Worm (Caenorhabditis elegans): ENCODE results near the gene affl-1.

The affl-1 gene

DNA sequence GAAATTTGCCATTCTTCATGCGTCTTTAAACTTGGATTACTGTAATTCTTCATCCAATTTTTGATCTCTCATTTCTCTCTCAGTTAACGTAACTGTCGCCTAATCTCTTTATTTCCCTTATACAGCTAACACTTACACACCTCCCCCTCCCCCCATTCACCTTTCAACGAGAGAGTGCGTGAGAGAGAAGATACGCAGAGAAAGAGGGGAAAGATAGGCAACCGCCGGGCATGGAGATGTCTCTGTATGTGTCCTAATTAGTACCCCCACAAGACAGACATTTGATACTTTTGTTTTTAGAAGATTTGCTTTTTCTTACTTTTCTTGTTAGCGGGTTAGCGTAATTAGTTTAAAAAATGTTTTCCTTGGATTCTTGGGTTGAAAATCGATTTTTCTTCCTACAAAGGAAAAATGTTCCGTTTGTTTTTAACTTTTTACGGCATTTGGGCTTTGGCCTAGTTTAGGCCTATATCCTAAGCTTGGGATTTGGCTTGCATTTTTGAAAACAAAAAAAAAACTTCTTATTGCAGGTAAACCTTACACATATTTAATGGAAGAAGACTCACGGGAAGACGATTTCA, 5.6 kb upstream of the affl-1 start, which contains the start of gene affl-2:
TSS of gene affl-2 (plus strand) at position 531 of the 581 bp plus-strand sequence.
- TF ChIP-seq ztf-23 (GFP tag; IDR thresholded peaks at IDR 0.05) = no peak
- TF ChIP-seq flt-1 (GFP tag; IDR thresholded peaks at IDR 0.05) = peak; percentile 55; the same call in 1 of the 2 replicates

DNA sequence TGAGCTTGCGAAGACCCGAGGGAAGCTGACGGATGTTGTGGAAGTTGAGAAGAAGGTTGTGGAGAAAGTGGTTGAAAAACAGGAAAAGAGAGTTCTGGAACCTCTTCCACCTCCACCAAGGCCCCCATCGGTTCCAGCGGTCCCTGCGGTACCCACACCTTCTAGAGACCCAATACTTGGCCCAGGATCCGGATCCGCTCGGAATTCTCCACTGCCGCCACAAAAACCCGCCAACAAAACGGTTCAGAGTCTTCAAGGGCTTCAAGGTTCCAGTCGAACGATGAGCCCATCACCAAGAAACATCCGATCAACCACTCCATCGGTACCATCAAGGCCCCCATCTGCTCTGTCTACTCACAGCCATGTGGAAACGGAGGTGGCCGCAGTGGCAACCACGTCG, 3.0 kb upstream of the affl-1 start:
- peak; percentile 26; the same call in 1 of the 2 replicates for TF ChIP-seq flt-1 (GFP tag; IDR thresholded peaks at IDR 0.05)
- TF ChIP-seq tab-1 (GFP tag; IDR thresholded peaks at IDR 0.05) = no peak

DNA sequence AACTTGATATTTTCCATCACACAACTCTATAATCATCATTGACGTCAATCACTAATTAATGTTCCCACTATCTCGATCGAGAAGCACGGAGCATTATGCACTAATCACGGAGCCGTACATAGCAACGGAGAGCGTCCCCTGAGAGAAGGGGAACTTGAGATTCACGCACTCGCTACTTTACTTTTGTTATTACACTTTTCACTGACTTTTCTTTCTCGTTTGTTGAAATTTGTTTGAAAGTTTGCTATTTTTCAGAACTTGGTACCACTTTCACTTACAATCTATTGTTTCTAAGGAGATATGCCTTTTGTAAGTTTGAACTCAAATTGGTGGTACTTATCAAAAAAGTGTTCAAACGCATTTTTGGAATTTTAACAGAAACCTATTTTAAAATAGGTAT, 4.1 kb downstream of the affl-1 start, which contains the start of gene Y55B1BR.8:
TSS of gene Y55B1BR.8 (plus strand) at position 301 of the 400 bp plus-strand sequence.
- TF ChIP-seq ref-1 (GFP tag; conservative IDR thresholded peaks at IDR 0.05) (no peak), ztf-23 (GFP tag; IDR thresholded peaks at IDR 0.05) (no peak)

DNA sequence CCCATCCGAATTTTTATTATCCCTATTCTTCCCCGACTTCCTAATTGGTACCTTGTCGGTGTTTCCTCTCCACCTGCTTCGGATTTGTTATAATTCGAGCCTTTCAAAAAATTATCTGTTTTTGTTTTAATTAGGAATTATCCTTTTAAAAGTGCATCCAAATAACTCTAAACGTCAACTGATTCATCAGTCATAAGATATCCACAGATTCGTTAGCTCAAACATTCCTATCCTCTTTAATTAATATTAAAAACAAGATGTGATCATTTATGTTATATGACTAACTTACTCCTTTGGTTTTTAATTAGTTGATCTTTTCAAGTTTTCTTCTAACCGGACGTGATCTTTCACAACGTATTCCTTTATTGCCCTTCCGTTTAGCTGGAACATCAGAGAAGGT, 6.8 kb downstream of the affl-1 start:
- TF ChIP-seq tab-1 (GFP tag; IDR thresholded peaks at IDR 0.05) = no peak
- no peak for TF ChIP-seq med-1 (GFP tag; optimal IDR thresholded peaks at IDR 0.05; ENCODE audit: insufficient read depth)
- TF ChIP-seq ztf-29 (GFP tag; IDR thresholded peaks at IDR 0.05) = no peak
- no peak for TF ChIP-seq flt-1 (GFP tag; IDR thresholded peaks at IDR 0.05)
- no peak for TF ChIP-seq cog-1 (tag; optimal IDR thresholded peaks at IDR 0.05)
- no peak for TF ChIP-seq klf-2 (GFP tag; conservative IDR thresholded peaks at IDR 0.05)
- no peak for TF ChIP-seq ref-1 (GFP tag; conservative IDR thresholded peaks at IDR 0.05)
- TF ChIP-seq T22C8.4 (GFP tag; IDR thresholded peaks at IDR 0.05) = no peak
- TF ChIP-seq ztf-23 (GFP tag; IDR thresholded peaks at IDR 0.05) = no peak

DNA sequence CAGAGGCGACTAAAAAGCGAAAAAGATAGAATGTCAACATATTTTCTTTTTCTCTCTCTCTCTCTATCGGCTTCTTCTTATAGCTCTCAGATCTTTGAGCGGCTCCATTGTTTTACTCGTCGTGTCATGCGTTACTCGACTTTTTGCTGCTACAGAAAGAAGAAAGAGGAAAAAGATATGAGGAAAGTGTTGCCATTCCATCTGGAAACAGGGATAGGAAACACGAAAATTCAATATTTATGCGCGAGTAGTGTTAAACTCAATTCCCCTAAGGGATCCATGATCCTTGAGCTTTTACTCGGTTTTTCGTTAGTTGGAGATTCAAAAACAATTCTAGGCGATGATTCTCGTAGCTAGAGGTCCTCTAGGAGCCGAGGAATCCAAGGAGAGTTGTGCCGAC, 15.8 kb downstream of the affl-1 start:
- TF ChIP-seq klf-2 (GFP tag; conservative IDR thresholded peaks at IDR 0.05) = no peak
- TF ChIP-seq ztf-23 (GFP tag; IDR thresholded peaks at IDR 0.05) = no peak
- no peak for TF ChIP-seq cog-1 (tag; optimal IDR thresholded peaks at IDR 0.05)
- no peak for TF ChIP-seq ref-1 (GFP tag; conservative IDR thresholded peaks at IDR 0.05)
- no peak for TF ChIP-seq ztf-29 (GFP tag; IDR thresholded peaks at IDR 0.05)
- no peak for TF ChIP-seq flt-1 (GFP tag; IDR thresholded peaks at IDR 0.05)
- TF ChIP-seq med-1 (GFP tag; optimal IDR thresholded peaks at IDR 0.05; ENCODE audit: insufficient read depth) = no peak

DNA sequence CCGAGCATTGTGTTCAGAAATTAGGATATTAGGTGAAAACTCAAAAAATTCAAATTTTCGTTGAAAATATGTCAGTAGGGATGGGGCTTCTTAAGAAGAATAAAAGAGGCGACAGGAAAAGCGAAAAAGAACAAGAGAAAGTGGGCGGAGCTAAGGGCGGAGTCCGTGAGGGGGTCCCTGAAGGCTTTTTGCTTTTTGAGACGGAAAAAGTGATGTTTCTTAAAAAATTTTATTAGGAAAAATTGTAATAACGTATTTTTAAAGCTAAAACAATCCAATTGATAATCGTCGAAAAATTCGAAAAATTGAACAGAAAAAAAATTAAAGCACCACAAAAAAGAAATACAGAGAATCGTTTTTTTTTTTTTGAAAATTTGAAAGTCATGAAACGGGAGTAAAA, 23.7 kb downstream of the affl-1 start, which contains the start of gene Y55B1BR.6:
TSS of gene Y55B1BR.6 (minus strand) at position 101 of the 400 bp plus-strand sequence.
- TF ChIP-seq cog-1 (tag; optimal IDR thresholded peaks at IDR 0.05) = no peak
- TF ChIP-seq ref-1 (GFP tag; conservative IDR thresholded peaks at IDR 0.05) = no peak
- TF ChIP-seq med-1 (GFP tag; optimal IDR thresholded peaks at IDR 0.05; ENCODE audit: insufficient read depth) = no peak
- no peak for TF ChIP-seq tab-1 (GFP tag; IDR thresholded peaks at IDR 0.05)
- no peak for TF ChIP-seq ztf-23 (GFP tag; IDR thresholded peaks at IDR 0.05)
- no peak for TF ChIP-seq klf-2 (GFP tag; conservative IDR thresholded peaks at IDR 0.05)
- TF ChIP-seq ztf-29 (GFP tag; IDR thresholded peaks at IDR 0.05) = no peak
- TF ChIP-seq T22C8.4 (GFP tag; IDR thresholded peaks at IDR 0.05) = no peak
- TF ChIP-seq flt-1 (GFP tag; IDR thresholded peaks at IDR 0.05) = no peak

DNA sequence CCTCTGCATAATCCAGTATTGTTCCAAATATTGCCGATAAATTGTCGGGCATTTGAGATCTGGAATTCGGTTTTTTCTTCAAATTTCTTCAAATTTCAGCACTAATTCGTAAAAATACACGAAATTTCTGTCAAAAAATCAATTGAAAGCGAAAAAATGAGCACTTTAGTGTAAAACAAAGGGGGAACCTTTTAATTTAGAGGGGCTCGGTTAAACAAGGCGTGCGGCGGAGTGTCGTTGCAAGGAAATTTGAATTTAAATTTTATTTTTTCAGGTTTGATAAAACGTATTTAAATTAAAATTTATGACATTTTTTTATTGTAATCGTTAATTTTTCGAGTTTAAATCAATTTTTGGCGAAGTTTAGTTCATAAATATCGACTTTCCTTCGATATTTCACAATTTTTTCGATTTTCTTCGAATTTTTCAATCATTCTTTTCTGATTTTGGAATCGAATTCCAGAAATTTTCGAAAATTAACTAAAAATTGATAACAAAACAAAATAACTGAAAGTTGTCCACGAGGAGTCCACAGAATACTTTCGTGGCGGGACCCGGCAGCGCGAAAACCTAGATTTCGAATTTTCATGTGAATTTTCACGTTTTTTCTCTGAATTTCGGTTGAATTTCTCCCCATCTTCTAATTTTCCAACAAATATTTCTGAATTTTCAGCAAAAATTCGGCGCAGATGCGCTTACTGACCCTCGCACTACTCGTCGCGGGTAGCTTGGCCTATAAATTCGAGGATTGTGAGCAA, 31.8 kb downstream of the affl-1 start, which contains the start of the genes magu-1 and nemp-1:
TSS of gene magu-1 (minus strand) at position 59 of the 758 bp plus-strand sequence.
TSS of gene nemp-1 (plus strand) at position 674 of the 758 bp plus-strand sequence.
- TF ChIP-seq ztf-29 (GFP tag; IDR thresholded peaks at IDR 0.05) = no peak
- no peak for TF ChIP-seq ztf-23 (GFP tag; IDR thresholded peaks at IDR 0.05)
- no peak for TF ChIP-seq klf-2 (GFP tag; conservative IDR thresholded peaks at IDR 0.05)

DNA sequence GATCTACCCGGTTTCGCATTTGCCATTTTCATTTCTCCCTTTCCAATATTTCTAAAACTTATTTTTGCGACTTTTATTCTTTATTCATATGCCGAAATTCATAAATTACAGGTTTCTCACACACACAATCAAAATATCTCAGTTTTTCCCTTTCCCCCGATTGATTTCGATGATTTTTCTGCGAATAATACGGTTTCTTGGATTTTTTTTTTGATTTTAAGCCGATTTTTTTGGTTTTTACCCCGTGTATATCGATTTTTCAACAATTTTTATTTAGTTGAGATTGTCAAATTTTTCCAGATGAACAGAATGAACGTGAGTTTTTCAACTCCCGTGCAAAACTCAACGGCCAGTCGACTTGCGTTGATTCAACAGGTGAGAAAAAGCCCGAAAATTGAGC, 35.1 kb downstream of the affl-1 start, which contains the start of gene mat-3:
TSS of gene mat-3 (plus strand) at position 301 of the 400 bp plus-strand sequence.
- TF ChIP-seq tab-1 (GFP tag; IDR thresholded peaks at IDR 0.05) (no peak), ref-1 (GFP tag; conservative IDR thresholded peaks at IDR 0.05) (no peak), cog-1 (tag; optimal IDR thresholded peaks at IDR 0.05) (no peak), flt-1 (GFP tag; IDR thresholded peaks at IDR 0.05) (no peak), ztf-29 (GFP tag; IDR thresholded peaks at IDR 0.05) (no peak), ztf-23 (GFP tag; IDR thresholded peaks at IDR 0.05) (no peak), klf-2 (GFP tag; conservative IDR thresholded peaks at IDR 0.05) (no peak), med-1 (GFP tag; optimal IDR thresholded peaks at IDR 0.05; ENCODE audit: insufficient read depth) (no peak), T22C8.4 (GFP tag; IDR thresholded peaks at IDR 0.05) (no peak)

DNA sequence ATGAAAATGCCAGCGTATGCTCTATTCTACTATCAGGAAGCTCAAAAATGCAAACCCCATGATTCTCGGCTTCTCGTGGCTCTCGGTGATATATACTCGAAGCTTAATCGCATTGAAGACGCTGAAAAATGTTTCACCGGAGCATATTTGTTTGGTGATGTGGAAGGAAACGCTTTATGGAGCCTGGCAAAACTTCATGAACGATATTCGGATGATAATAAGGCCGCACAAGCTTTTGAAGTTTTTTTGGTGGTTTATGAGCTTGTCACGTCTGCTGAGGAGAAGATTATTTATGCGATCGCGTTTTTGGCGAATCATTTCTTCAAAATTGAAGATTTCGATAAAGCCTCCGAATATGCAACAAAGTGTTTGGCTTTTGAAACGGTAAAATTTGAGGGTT, 41.2 kb downstream of the affl-1 start:
- TF ChIP-seq tab-1 (GFP tag; IDR thresholded peaks at IDR 0.05) (no peak), ztf-23 (GFP tag; IDR thresholded peaks at IDR 0.05) (no peak), ztf-29 (GFP tag; IDR thresholded peaks at IDR 0.05) (no peak)

DNA sequence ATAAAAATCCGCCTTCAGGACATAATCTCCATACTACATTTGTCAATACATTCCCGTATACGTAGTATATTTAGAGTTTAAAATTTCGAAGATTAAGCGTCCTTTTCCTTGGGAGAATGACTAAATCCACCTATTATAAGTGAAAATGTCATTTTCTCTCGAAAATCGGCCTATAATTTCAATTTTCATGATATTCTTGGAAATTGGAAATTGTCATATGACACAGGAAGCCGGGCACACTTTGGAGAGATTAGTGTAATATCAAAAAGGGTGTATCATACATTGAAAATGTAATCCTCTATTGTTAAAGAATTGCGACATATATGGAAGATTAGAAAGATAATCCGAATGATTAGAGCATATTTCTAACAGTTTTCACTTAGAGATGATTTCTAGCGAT, 42.7 kb downstream of the affl-1 start:
- TF ChIP-seq cog-1 (tag; optimal IDR thresholded peaks at IDR 0.05) = no peak
- no peak for TF ChIP-seq tab-1 (GFP tag; IDR thresholded peaks at IDR 0.05)
- no peak for TF ChIP-seq T22C8.4 (GFP tag; IDR thresholded peaks at IDR 0.05)
- TF ChIP-seq ztf-23 (GFP tag; IDR thresholded peaks at IDR 0.05) = no peak
- no peak for TF ChIP-seq ztf-29 (GFP tag; IDR thresholded peaks at IDR 0.05)
- TF ChIP-seq ref-1 (GFP tag; conservative IDR thresholded peaks at IDR 0.05) = no peak
- no peak for TF ChIP-seq med-1 (GFP tag; optimal IDR thresholded peaks at IDR 0.05; ENCODE audit: insufficient read depth)
- no peak for TF ChIP-seq flt-1 (GFP tag; IDR thresholded peaks at IDR 0.05)
- TF ChIP-seq klf-2 (GFP tag; conservative IDR thresholded peaks at IDR 0.05) = no peak
